Fruit fly (Drosophila melanogaster) whole organism, embryonic: Measurements from ENCODE around the gene CG11550.

Experiments
- Adf1 ChIP-seq: fragments of 200-800 bp; sonication (Bioruptor generic); IDR thresholded peaks from 2 replicates; pipeline ENCODE4 v1.3.6; 2022; ENCODE audit warnings: missing biosample characterization, missing genetic modification characterization
- Bteb2 ChIP-seq: fragments of 200-800 bp; sonication (Bioruptor generic); optimal IDR thresholded peaks from 2 replicates; lab custom pipeline; 2016; ENCODE audit warnings: missing biosample characterization, missing genetic modification characterization
- CG10543 ChIP-seq: fragments of 200-800 bp; sonication (Bioruptor generic); optimal IDR thresholded peaks from 3 replicates; lab custom pipeline; 2017; ENCODE audit warnings: missing biosample characterization, mild to moderate bottlenecking, missing genetic modification characterization, moderate library complexity
- CG12391 ChIP-seq: fragments of 200-800 bp; sonication (Bioruptor generic); optimal IDR thresholded peaks from 3 replicates; lab custom pipeline; 2018; ENCODE audit warnings: missing biosample characterization, mild to moderate bottlenecking, missing genetic modification characterization, moderate library complexity
- CG12769 ChIP-seq: fragments of 200-800 bp; sonication (Bioruptor generic); optimal IDR thresholded peaks from 2 replicates; lab custom pipeline; 2019; ENCODE audit warnings: missing biosample characterization, mild to moderate bottlenecking, missing genetic modification characterization, moderate library complexity
- CG13624 ChIP-seq: fragments of 200-800 bp; sonication (Bioruptor generic); optimal IDR thresholded peaks from 2 replicates; lab custom pipeline; 2016; ENCODE audit warnings: missing biosample characterization, missing genetic modification characterization
- CG14667 ChIP-seq: fragments of 200-800 bp; sonication (Bioruptor generic); IDR thresholded peaks from 2 replicates; pipeline ENCODE4 v1.3.6; 2022; ENCODE audit warnings: missing biosample characterization, missing genetic modification characterization
- CG15269 ChIP-seq: fragments of 200-800 bp; sonication (Bioruptor generic); optimal IDR thresholded peaks from 2 replicates; lab custom pipeline; 2018; ENCODE audit warnings: missing biosample characterization, mild to moderate bottlenecking, missing genetic modification characterization, moderate library complexity
- CG15601 ChIP-seq: fragments of 200-800 bp; sonication (Bioruptor generic); optimal IDR thresholded peaks from 3 replicates; lab custom pipeline; 2019; ENCODE audit warnings: missing biosample characterization, mild to moderate bottlenecking, missing genetic modification characterization, moderate library complexity
- CG17361 ChIP-seq: fragments of 200-800 bp; sonication (Bioruptor generic); IDR thresholded peaks from 3 replicates; pipeline ENCODE4 v1.3.6; 2022; ENCODE audit warnings: missing biosample characterization, missing genetic modification characterization
- CG18599 ChIP-seq: fragments of 200-800 bp; sonication (Bioruptor generic); optimal IDR thresholded peaks from 3 replicates; lab custom pipeline; 2017; ENCODE audit warnings: missing biosample characterization, missing genetic modification characterization, mild to moderate bottlenecking, moderate library complexity, missing genetic modification reagents
- CG18619 ChIP-seq: fragments of 200-800 bp; sonication (Bioruptor generic); optimal IDR thresholded peaks from 3 replicates; lab custom pipeline; 2017; ENCODE audit warnings: missing biosample characterization, mild to moderate bottlenecking, missing genetic modification characterization
- CG2116 ChIP-seq: fragments of 200-800 bp; sonication (Bioruptor generic); optimal IDR thresholded peaks from 3 replicates; lab custom pipeline; 2018; ENCODE audit warnings: missing biosample characterization, mild to moderate bottlenecking, missing genetic modification characterization
- CG2120 ChIP-seq: fragments of 200-800 bp; sonication (Bioruptor generic); optimal IDR thresholded peaks from 3 replicates; lab custom pipeline; 2016; ENCODE audit warnings: missing biosample characterization, missing genetic modification characterization
- CG33557 ChIP-seq: fragments of 200-800 bp; sonication (Bioruptor generic); optimal IDR thresholded peaks from 2 replicates; lab custom pipeline; 2019; ENCODE audit warnings: missing biosample characterization, mild to moderate bottlenecking, missing genetic modification characterization, moderate library complexity
- CG6254 ChIP-seq: fragments of 200-800 bp; sonication (Bioruptor generic); optimal IDR thresholded peaks from 3 replicates; lab custom pipeline; 2017; ENCODE audit warnings: mild to moderate bottlenecking, missing biosample characterization, missing genetic modification reagents, missing genetic modification characterization
- CG6654 ChIP-seq: fragments of 200-800 bp; sonication (Bioruptor generic); optimal IDR thresholded peaks from 2 replicates; lab custom pipeline; 2017; ENCODE audit warnings: missing biosample characterization, mild to moderate bottlenecking, missing genetic modification characterization
- CG6854 ChIP-seq: fragments of 200-800 bp; sonication (Bioruptor generic); optimal IDR thresholded peaks from 3 replicates; lab custom pipeline; 2017; ENCODE audit warnings: missing biosample characterization, mild to moderate bottlenecking, missing genetic modification characterization
- CG7987 ChIP-seq: fragments of 200-800 bp; sonication (Bioruptor generic); optimal IDR thresholded peaks from 2 replicates; lab custom pipeline; 2018; ENCODE audit warnings: missing biosample characterization, mild to moderate bottlenecking, missing genetic modification characterization, moderate library complexity
- Dbx ChIP-seq: fragments of 200-800 bp; sonication (Bioruptor generic); IDR thresholded peaks from 3 replicates; pipeline ENCODE4 v1.3.6; 2022; ENCODE audit warnings: missing biosample characterization, missing genetic modification characterization
- Deaf1 ChIP-seq: fragments of 200-800 bp; optimal IDR thresholded peaks from 3 replicates; lab custom pipeline; 2019; ENCODE audit warnings: missing biosample characterization, mild to moderate bottlenecking, missing genetic modification characterization, moderate library complexity
- Fer1 ChIP-seq: fragments of 200-800 bp; sonication (Bioruptor generic); optimal IDR thresholded peaks from 2 replicates; lab custom pipeline; 2017; ENCODE audit warnings: missing biosample characterization, mild to moderate bottlenecking, missing genetic modification characterization
- Hr78 ChIP-seq, 2 experiments: fragments of 200-800 bp in 1 of 2; fragments of >200 bp in 1 of 2; sonication (Bioruptor generic) in 1 of 2; optimal IDR thresholded peaks; 2 replicates each; lab custom pipeline; 2017 to 2019; ENCODE audit warnings: missing biosample characterization in 2 of 2, missing genetic modification characterization in 2 of 2, mild to moderate bottlenecking in 1 of 2, moderate library complexity in 1 of 2
- NC2α ChIP-seq: fragments of 200-800 bp; sonication (Bioruptor generic); optimal IDR thresholded peaks from 2 replicates; lab custom pipeline; 2016; ENCODE audit warnings: missing biosample characterization, missing genetic modification characterization
- Oaz ChIP-seq: fragments of 200-800 bp; sonication (Bioruptor generic); IDR thresholded peaks from 2 replicates; pipeline ENCODE4 v1.3.6; 2022; ENCODE audit warnings: missing biosample characterization, missing genetic modification characterization
- Six4 ChIP-seq: fragments of 200-800 bp; sonication (Bioruptor generic); optimal IDR thresholded peaks from 2 replicates; lab custom pipeline; 2016; ENCODE audit warnings: missing biosample characterization, missing genetic modification characterization
- Sox102F ChIP-seq: fragments of 200-800 bp; sonication (Bioruptor generic); optimal IDR thresholded peaks from 2 replicates; lab custom pipeline; 2018; ENCODE audit warnings: missing biosample characterization, mild to moderate bottlenecking, missing genetic modification characterization, moderate library complexity
- Sry-δ ChIP-seq: fragments of 200-800 bp; sonication (Bioruptor generic); optimal IDR thresholded peaks from 2 replicates; lab custom pipeline; 2016; ENCODE audit warnings: missing biosample characterization, missing genetic modification characterization
- bowl ChIP-seq: fragments of 200-800 bp; sonication (Bioruptor generic); IDR thresholded peaks from 2 replicates; pipeline ENCODE4 v1.3.6; 2022; ENCODE audit warnings: missing biosample characterization, missing genetic modification characterization
- chm ChIP-seq: fragments of 200-800 bp; sonication (Bioruptor generic); IDR thresholded peaks from 2 replicates; pipeline ENCODE4 v1.3.6; 2022; ENCODE audit warnings: missing biosample characterization, missing genetic modification characterization
- dimm ChIP-seq: fragments of 200-800 bp; sonication (Bioruptor generic); IDR thresholded peaks from 2 replicates; pipeline ENCODE4 v1.3.6; 2022; ENCODE audit warnings: missing biosample characterization, missing genetic modification characterization
- disco-r ChIP-seq: fragments of 200-800 bp; sonication (Bioruptor generic); optimal IDR thresholded peaks from 2 replicates; lab custom pipeline; 2016; ENCODE audit warnings: missing biosample characterization, missing genetic modification characterization
- fd3F ChIP-seq: fragments of 200-800 bp; sonication (Bioruptor generic); optimal IDR thresholded peaks from 2 replicates; lab custom pipeline; 2018; ENCODE audit warnings: missing biosample characterization, mild to moderate bottlenecking, missing genetic modification characterization, moderate library complexity
- fd96Cb ChIP-seq: fragments of 200-800 bp; sonication (Bioruptor generic); optimal IDR thresholded peaks from 2 replicates; lab custom pipeline; 2018; ENCODE audit warnings: missing biosample characterization, mild to moderate bottlenecking, missing genetic modification characterization, moderate library complexity
- gro ChIP-seq: fragments of 200-800 bp; sonication (Bioruptor generic); optimal IDR thresholded peaks from 2 replicates; lab custom pipeline; 2016; ENCODE audit warnings: missing biosample characterization, missing genetic modification characterization
- knrl ChIP-seq: fragments of 200-800 bp; sonication (Bioruptor generic); IDR thresholded peaks from 3 replicates; pipeline ENCODE4 v1.3.6; 2022; ENCODE audit warnings: missing biosample characterization, missing genetic modification characterization; ENCODE audit not compliant: partially characterized antibody
- nerfin-2 ChIP-seq: fragments of 200-800 bp; sonication (Bioruptor generic); IDR thresholded peaks from 2 replicates; pipeline ENCODE4 v1.3.6; 2022; ENCODE audit warnings: missing biosample characterization, missing genetic modification characterization; ENCODE audit not compliant: partially characterized antibody
- nmo ChIP-seq: fragments of 200-800 bp; sonication (Bioruptor generic); optimal IDR thresholded peaks from 2 replicates; lab custom pipeline; 2018; ENCODE audit warnings: missing biosample characterization, mild to moderate bottlenecking, missing genetic modification characterization, moderate library complexity
- pfk ChIP-seq: fragments of 200-800 bp; sonication (Bioruptor generic); optimal IDR thresholded peaks from 2 replicates; lab custom pipeline; 2018; ENCODE audit warnings: missing biosample characterization, mild to moderate bottlenecking, missing genetic modification characterization, moderate library complexity
- pum ChIP-seq: fragments of 200-800 bp; sonication (Bioruptor generic); optimal IDR thresholded peaks from 2 replicates; lab custom pipeline; 2016; ENCODE audit warnings: missing biosample characterization, missing genetic modification characterization
- sens ChIP-seq: fragments of 200-800 bp; sonication (Bioruptor generic); peaks from one replicate; lab custom pipeline; 2016; ENCODE audit warnings: missing biosample characterization, missing genetic modification characterization
- sim ChIP-seq: fragments of 200-800 bp; sonication (Bioruptor generic); IDR thresholded peaks from 2 replicates; pipeline ENCODE4 v1.3.6; 2022; ENCODE audit warnings: missing biosample characterization, missing genetic modification characterization
- tin ChIP-seq: fragments of 200-800 bp; sonication (Bioruptor generic); optimal IDR thresholded peaks from 3 replicates; lab custom pipeline; 2016; ENCODE audit warnings: missing biosample characterization, missing genetic modification characterization
- ttk ChIP-seq: fragments of 200-800 bp; sonication (Bioruptor generic); IDR thresholded peaks from 2 replicates; pipeline ENCODE4 v2.1.2; 2022; ENCODE audit warnings: missing biosample characterization, missing genetic modification characterization
- unc-4 ChIP-seq: fragments of 200-800 bp; sonication (Bioruptor generic); IDR thresholded peaks from 2 replicates; pipeline ENCODE4 v1.3.6; 2022; ENCODE audit warnings: missing biosample characterization, missing genetic modification characterization; ENCODE audit not compliant: partially characterized antibody
- vvl ChIP-seq: fragments of 200-800 bp; sonication (Bioruptor generic); IDR thresholded peaks from 2 replicates; pipeline ENCODE4 v1.3.6; 2022; ENCODE audit warnings: missing biosample characterization, missing genetic modification characterization
- zen2 ChIP-seq: fragments of 200-800 bp; sonication (Bioruptor generic); IDR thresholded peaks from 3 replicates; pipeline ENCODE4 v1.3.6; 2022; ENCODE audit warnings: missing biosample characterization, missing genetic modification characterization; ENCODE audit not compliant: partially characterized antibody
- zfh1 ChIP-seq: fragments of 200-800 bp; sonication (Bioruptor generic); IDR thresholded peaks from 3 replicates; pipeline ENCODE4 v1.3.6; 2022; ENCODE audit warnings: missing biosample characterization, missing genetic modification characterization

CG11550 gene

dm6 chr3R:31688671-31689642, 9.3 kb upstream of the CG11550 start (continued):
- TF ChIP-seq CG12391 (tag; lab: Kevin White, UChicago) (peak; percentile 16), Adf1 (peak; percentile 91), CG2116 (GFP tag; lab: Kevin White, UChicago) (no peak), unc-4 (GFP tag; lab: Robert Waterston, UW) (0 out of 2 replicates have a peak, but pooled peaks have one; percentile 12), CG17361 (GFP tag; lab: Robert Waterston, UW) (0 out of 3 replicates have a peak, but pooled peaks have one; percentile 29), Hr78 (GFP tag; optimal IDR thresholded peaks at IDR 0.05; lab: Kevin White, UChicago) (peak in 1 of 2 experiments; percentile 71), dimm (GFP tag; lab: Robert Waterston, UW) (no peak), CG7987 (GFP tag; lab: Kevin White, UChicago) (no peak), zfh1 (GFP tag; lab: Robert Waterston, UW) (no peak), Fer1 (no peak), nerfin-2 (GFP tag; lab: Robert Waterston, UW) (no peak), gro (no peak), Oaz (GFP tag; lab: Robert Waterston, UW) (no peak), Deaf1 (tag; lab: Kevin White, UChicago) (peak; percentile 79), pfk (peak; percentile 7), CG6254 (no peak), NC2α (GFP tag; lab: Kevin White, UChicago) (no peak), bowl (GFP tag; lab: Robert Waterston, UW) (no peak), sim (GFP tag; lab: Robert Waterston, UW) (no peak), ttk (GFP tag; lab: Robert Waterston, UW) (peak; percentile 54; the same call in 1 of the 2 replicates), disco-r (GFP tag; lab: Kevin White, UChicago) (no peak), CG12769 (tag; lab: Kevin White, UChicago) (peak; percentile 2), CG15601 (tag; lab: Kevin White, UChicago) (no peak), Six4 (GFP tag; lab: Kevin White, UChicago) (no peak), zen2 (GFP tag; lab: Robert Waterston, UW) (peak; percentile 52; the same call in 1 of the 3 replicates), pum (GFP tag; lab: Kevin White, UChicago) (no peak), CG6854 (GFP tag; lab: Kevin White, UChicago) (no peak), CG18619 (no peak), CG2120 (no peak), CG15269 (tag; lab: Kevin White, UChicago) (no peak), Dbx (GFP tag; lab: Robert Waterston, UW) (no peak), chm (GFP tag; lab: Robert Waterston, UW) (no peak), tin (GFP tag; lab: Kevin White, UChicago) (no peak), CG10543 (GFP tag; lab: Kevin White, UChicago) (peak; percentile 2), nmo (GFP tag; lab: Kevin White, UChicago) (no peak), Sox102F (peak; percentile 37), fd3F (no peak), CG6654 (GFP tag; lab: Kevin White, UChicago) (no peak), CG14667 (GFP tag; lab: Robert Waterston, UW) (no peak), Sry-δ (GFP tag; lab: Kevin White, UChicago) (no peak), Bteb2 (GFP tag; lab: Kevin White, UChicago) (no peak), CG33557 (GFP tag; lab: Kevin White, UChicago) (no peak), sens (GFP tag; lab: Kevin White, UChicago) (peak; percentile 14), CG13624 (GFP tag; lab: Kevin White, UChicago) (no peak), fd96Cb (tag; lab: Kevin White, UChicago) (peak; percentile 22), knrl (no peak), CG18599 (GFP tag; lab: Kevin White, UChicago) (no peak), vvl (GFP tag; lab: Robert Waterston, UW) (peak; percentile 63)
